Fruit fly (Drosophila melanogaster) whole organism, embryonic: ENCODE measurements around the gene Ythdf.

Source experiments
- B-H1 ChIP-seq: fragments of 200-800 bp; sonication (Bioruptor generic); IDR thresholded peaks from 3 replicates; pipeline ENCODE4 v1.3.6; 2022; ENCODE audit warnings: missing biosample characterization, missing genetic modification characterization
- BtbVII ChIP-seq: fragments of 200-800 bp; sonication (Bioruptor generic); optimal IDR thresholded peaks from 3 replicates; lab custom pipeline; 2017; ENCODE audit warnings: missing biosample characterization, mild to moderate bottlenecking, missing genetic modification characterization
- C15 ChIP-seq: fragments of 200-800 bp; sonication (Bioruptor generic); IDR thresholded peaks from 3 replicates; pipeline ENCODE4 v1.3.6; 2022; ENCODE audit warnings: missing biosample characterization, missing genetic modification characterization
- CG10267 ChIP-seq: fragments of 200-800 bp; sonication (Bioruptor generic); optimal IDR thresholded peaks from 2 replicates; lab custom pipeline; 2018; ENCODE audit warnings: missing biosample characterization, mild to moderate bottlenecking, missing genetic modification characterization, moderate library complexity
- CG10543 ChIP-seq: fragments of 200-800 bp; sonication (Bioruptor generic); optimal IDR thresholded peaks from 3 replicates; lab custom pipeline; 2017; ENCODE audit warnings: missing biosample characterization, mild to moderate bottlenecking, missing genetic modification characterization, moderate library complexity
- CG12236 ChIP-seq: fragments of 200-800 bp; sonication (Bioruptor generic); optimal IDR thresholded peaks from 2 replicates; lab custom pipeline; 2016; ENCODE audit warnings: missing biosample characterization, missing genetic modification characterization
- CG15514 ChIP-seq: fragments of 200-800 bp; sonication (Bioruptor generic); optimal IDR thresholded peaks from 3 replicates; lab custom pipeline; 2017; ENCODE audit warnings: missing biosample characterization, missing genetic modification characterization, mild to moderate bottlenecking, moderate library complexity, missing genetic modification reagents
- CG1647 ChIP-seq: fragments of 200-800 bp; sonication (Bioruptor generic); optimal IDR thresholded peaks from 3 replicates; lab custom pipeline; 2016; ENCODE audit warnings: missing biosample characterization, missing genetic modification characterization
- CG1832 ChIP-seq: fragments of 200-800 bp; sonication (Bioruptor generic); optimal IDR thresholded peaks from 2 replicates; lab custom pipeline; 2017; ENCODE audit warnings: missing biosample characterization, mild to moderate bottlenecking, missing genetic modification characterization, inconsistent platforms
- CG18599 ChIP-seq: fragments of 200-800 bp; sonication (Bioruptor generic); optimal IDR thresholded peaks from 3 replicates; lab custom pipeline; 2017; ENCODE audit warnings: missing biosample characterization, missing genetic modification characterization, mild to moderate bottlenecking, moderate library complexity, missing genetic modification reagents
- CG2116 ChIP-seq: fragments of 200-800 bp; sonication (Bioruptor generic); optimal IDR thresholded peaks from 3 replicates; lab custom pipeline; 2018; ENCODE audit warnings: missing biosample characterization, mild to moderate bottlenecking, missing genetic modification characterization
- CG2875 ChIP-seq: fragments of 200-800 bp; sonication (Bioruptor generic); optimal IDR thresholded peaks from 2 replicates; lab custom pipeline; 2017; ENCODE audit warnings: missing biosample characterization, mild to moderate bottlenecking, missing genetic modification characterization, missing genetic modification reagents
- CG3407 ChIP-seq: fragments of 200-800 bp; sonication (Bioruptor generic); optimal IDR thresholded peaks from 2 replicates; lab custom pipeline; 2018; ENCODE audit warnings: missing biosample characterization, mild to moderate bottlenecking, missing genetic modification characterization
- CG34422 ChIP-seq: fragments of 200-800 bp; sonication (Bioruptor generic); IDR thresholded peaks from 3 replicates; pipeline ENCODE4 v1.3.6; 2022; ENCODE audit warnings: missing biosample characterization, missing genetic modification characterization
- CG3847 ChIP-seq: fragments of 200-800 bp; sonication (Bioruptor generic); IDR thresholded peaks from 2 replicates; pipeline ENCODE4 v1.3.6; 2022; ENCODE audit warnings: missing biosample characterization, missing genetic modification characterization
- CG42726 ChIP-seq: fragments of 200-800 bp; sonication (Bioruptor generic); IDR thresholded peaks from 2 replicates; pipeline ENCODE4 v1.3.6; 2022; ENCODE audit warnings: missing biosample characterization, missing genetic modification characterization; ENCODE audit not compliant: partially characterized antibody
- CG4617 ChIP-seq: fragments of 200-800 bp; sonication (Bioruptor generic); optimal IDR thresholded peaks from 3 replicates; lab custom pipeline; 2016; ENCODE audit warnings: missing biosample characterization, missing genetic modification characterization, borderline replicate concordance
- CG6272 ChIP-seq: fragments of 200-800 bp; sonication (Bioruptor generic); IDR thresholded peaks from 2 replicates; pipeline ENCODE4 v1.3.6; 2022; ENCODE audit warnings: missing biosample characterization, missing genetic modification characterization
- CG8944 ChIP-seq: fragments of 200-800 bp; sonication (Bioruptor generic); optimal IDR thresholded peaks from 3 replicates; lab custom pipeline; 2016; ENCODE audit warnings: missing biosample characterization, missing genetic modification characterization
- CG9215 ChIP-seq: fragments of 200-800 bp; sonication (Bioruptor generic); IDR thresholded peaks from 2 replicates; pipeline ENCODE4 v1.3.6; 2022; ENCODE audit warnings: missing biosample characterization, missing genetic modification characterization
- CG9437 ChIP-seq: fragments of 200-800 bp; sonication (Bioruptor generic); optimal IDR thresholded peaks from 2 replicates; lab custom pipeline; 2018; ENCODE audit warnings: missing biosample characterization, mild to moderate bottlenecking, missing genetic modification characterization
- D19B ChIP-seq: fragments of 200-800 bp; sonication (Bioruptor generic); optimal IDR thresholded peaks from 2 replicates; lab custom pipeline; 2017; ENCODE audit warnings: missing biosample characterization, mild to moderate bottlenecking, missing genetic modification characterization
- Dad ChIP-seq: fragments of 200-800 bp; sonication (Bioruptor generic); optimal IDR thresholded peaks from 3 replicates; lab custom pipeline; 2016; ENCODE audit warnings: missing biosample characterization, missing genetic modification characterization
- Dll ChIP-seq: fragments of 200-800 bp; sonication (Bioruptor generic); IDR thresholded peaks from 4 replicates; pipeline ENCODE4 v1.3.6; 2022; ENCODE audit warnings: missing biosample characterization, missing genetic modification characterization; ENCODE audit not compliant: partially characterized antibody
- Dref ChIP-seq: fragments of 200-800 bp; sonication (Bioruptor generic); IDR thresholded peaks from 2 replicates; pipeline ENCODE4 v1.3.6; 2022; ENCODE audit warnings: missing biosample characterization, missing genetic modification characterization
- Gsc ChIP-seq: fragments of 200-800 bp; sonication (Bioruptor generic); IDR thresholded peaks from 2 replicates; pipeline ENCODE4 v1.3.6; 2022; ENCODE audit warnings: missing biosample characterization, missing genetic modification characterization
- HLH3B ChIP-seq: fragments of 200-800 bp; sonication (Bioruptor generic); IDR thresholded peaks from 2 replicates; pipeline ENCODE4 v1.3.6; 2022; ENCODE audit warnings: missing biosample characterization, missing genetic modification characterization
- HmgD ChIP-seq: fragments of 200-800 bp; sonication (Bioruptor generic); optimal IDR thresholded peaks from 3 replicates; lab custom pipeline; 2016; ENCODE audit warnings: missing biosample characterization, missing genetic modification characterization
- Mrtf ChIP-seq: fragments of 200-800 bp; sonication (Bioruptor generic); IDR thresholded peaks from 3 replicates; pipeline ENCODE4 v1.3.6; 2022; ENCODE audit warnings: missing biosample characterization, missing genetic modification characterization
- PHDP ChIP-seq: fragments of 200-800 bp; sonication (Bioruptor generic); optimal IDR thresholded peaks from 3 replicates; lab custom pipeline; 2018; ENCODE audit warnings: missing biosample characterization, mild to moderate bottlenecking, missing genetic modification characterization, moderate library complexity
- Rfx ChIP-seq: fragments of 200-800 bp; sonication (Bioruptor generic); IDR thresholded peaks from 2 replicates; pipeline ENCODE4 v1.3.6; 2022; ENCODE audit warnings: missing biosample characterization, missing genetic modification characterization
- Rx ChIP-seq: fragments of 200-800 bp; sonication (Bioruptor generic); IDR thresholded peaks from 2 replicates; pipeline ENCODE4 v1.3.6; 2022; ENCODE audit warnings: missing biosample characterization, missing genetic modification characterization
- Scr ChIP-seq: fragments of 200-800 bp; sonication (Bioruptor generic); IDR thresholded peaks from 2 replicates; pipeline ENCODE4 v1.3.6; 2022; ENCODE audit warnings: missing biosample characterization, missing genetic modification characterization; ENCODE audit not compliant: partially characterized antibody
- Ssrp ChIP-seq: fragments of 200-800 bp; sonication (Bioruptor generic); optimal IDR thresholded peaks from 2 replicates; lab custom pipeline; 2018; ENCODE audit warnings: missing biosample characterization, mild to moderate bottlenecking, missing genetic modification characterization, moderate library complexity
- ara ChIP-seq: fragments of 200-800 bp; sonication (Bioruptor generic); IDR thresholded peaks from 2 replicates; pipeline ENCODE4 v1.3.6; 2022; ENCODE audit warnings: missing biosample characterization, missing genetic modification characterization
- en ChIP-seq: fragments of 200-800 bp; sonication (Bioruptor generic); optimal IDR thresholded peaks from 2 replicates; lab custom pipeline; 2016; ENCODE audit warnings: missing biosample characterization, missing genetic modification characterization
- fd96Cb ChIP-seq: fragments of 200-800 bp; sonication (Bioruptor generic); optimal IDR thresholded peaks from 2 replicates; lab custom pipeline; 2018; ENCODE audit warnings: missing biosample characterization, mild to moderate bottlenecking, missing genetic modification characterization, moderate library complexity
- her ChIP-seq: fragments of 200-800 bp; sonication (Bioruptor generic); optimal IDR thresholded peaks from 2 replicates; lab custom pipeline; 2016; ENCODE audit warnings: missing biosample characterization, missing genetic modification characterization
- maf-S ChIP-seq: fragments of 200-800 bp; sonication (Bioruptor generic); optimal IDR thresholded peaks from 2 replicates; lab custom pipeline; 2016; ENCODE audit warnings: missing biosample characterization, missing genetic modification characterization
- nom ChIP-seq: fragments of 200-800 bp; sonication (Bioruptor generic); optimal IDR thresholded peaks from 2 replicates; lab custom pipeline; 2017; ENCODE audit warnings: missing biosample characterization, missing genetic modification characterization, mild to moderate bottlenecking, moderate library complexity, missing genetic modification reagents
- pzg ChIP-seq: fragments of 200-800 bp; sonication (Bioruptor generic); optimal IDR thresholded peaks from 3 replicates; lab custom pipeline; 2018; ENCODE audit warnings: missing biosample characterization, mild to moderate bottlenecking, missing genetic modification characterization, moderate library complexity
- sens-2 ChIP-seq: fragments of 200-800 bp; sonication (Bioruptor generic); IDR thresholded peaks from 2 replicates; pipeline ENCODE4 v1.3.6; 2022; ENCODE audit warnings: missing biosample characterization, missing genetic modification characterization
- sima ChIP-seq: fragments of 200-800 bp; sonication (Bioruptor generic); optimal IDR thresholded peaks from 2 replicates; lab custom pipeline; 2016; ENCODE audit warnings: missing biosample characterization, missing genetic modification characterization
- sisA ChIP-seq: fragments of 200-800 bp; sonication (Bioruptor generic); IDR thresholded peaks from 2 replicates; pipeline ENCODE4 v1.3.6; 2022; ENCODE audit warnings: missing biosample characterization, missing genetic modification characterization
- sna ChIP-seq: fragments of 200-800 bp; sonication (Bioruptor generic); IDR thresholded peaks from 2 replicates; pipeline ENCODE4 v1.3.6; 2022; ENCODE audit warnings: missing biosample characterization, missing genetic modification characterization; ENCODE audit not compliant: partially characterized antibody
- sr ChIP-seq: fragments of 200-800 bp; sonication (Bioruptor generic); IDR thresholded peaks from 3 replicates; pipeline ENCODE4 v1.3.6; 2022; ENCODE audit warnings: missing biosample characterization, missing genetic modification characterization
- trem ChIP-seq: fragments of 200-800 bp; optimal IDR thresholded peaks from 3 replicates; lab custom pipeline; 2019; ENCODE audit warnings: missing biosample characterization, mild to moderate bottlenecking, missing genetic modification characterization, moderate library complexity
- vnd ChIP-seq: fragments of 200-800 bp; sonication (Bioruptor generic); IDR thresholded peaks from 3 replicates; pipeline ENCODE4 v1.3.6; 2022; ENCODE audit warnings: missing biosample characterization, missing genetic modification characterization; ENCODE audit not compliant: partially characterized antibody
- z ChIP-seq: fragments of 200-800 bp; sonication (Bioruptor generic); IDR thresholded peaks from 3 replicates; pipeline ENCODE4 v1.3.6; 2022; ENCODE audit warnings: missing biosample characterization, missing genetic modification characterization

Gene Ythdf

dm6 chr3R:25064907-25065841 lies 26.1 kb upstream of the Ythdf start, which contains the start of the genes veli and PQBP1 (continued):
- no peak for TF ChIP-seq C15 (GFP tag; lab: Robert Waterston, UW)
- TF ChIP-seq Dad (GFP tag; lab: Kevin White, UChicago): no peak
- peak; percentile 42 for TF ChIP-seq CG10267 (tag; lab: Kevin White, UChicago)
- TF ChIP-seq Rfx (GFP tag; lab: Robert Waterston, UW): no peak
- TF ChIP-seq CG15514 (GFP tag; lab: Kevin White, UChicago): no peak
- TF ChIP-seq CG34422 (GFP tag; lab: Robert Waterston, UW): peak; percentile 6; the same call in 1 of the 3 replicates
- TF ChIP-seq Gsc (GFP tag; lab: Robert Waterston, UW): no peak
- no peak for TF ChIP-seq sisA (GFP tag; lab: Robert Waterston, UW)
- TF ChIP-seq CG1832 (GFP tag; lab: Kevin White, UChicago): no peak
- TF ChIP-seq CG3407: no peak
- no peak for TF ChIP-seq CG3847 (GFP tag; lab: Robert Waterston, UW)
- TF ChIP-seq CG2116 (GFP tag; lab: Kevin White, UChicago): peak; percentile 50
- peak; percentile 20 for TF ChIP-seq pzg (GFP tag; lab: Kevin White, UChicago)
- TF ChIP-seq sima (GFP tag; lab: Kevin White, UChicago): no peak
- TF ChIP-seq CG9437 (GFP tag; lab: Kevin White, UChicago): no peak
- no peak for TF ChIP-seq CG12236 (GFP tag; lab: Kevin White, UChicago)
- peak; percentile 33; the same call in 2 of the 4 replicates for TF ChIP-seq Dll (GFP tag; lab: Robert Waterston, UW)
- no peak for TF ChIP-seq CG9215 (GFP tag; lab: Robert Waterston, UW)
- TF ChIP-seq CG2875: no peak
- peak; percentile 50 for TF ChIP-seq CG4617 (GFP tag; lab: Kevin White, UChicago)
- no peak for TF ChIP-seq Scr
- TF ChIP-seq sna: no peak
- no peak for TF ChIP-seq z (GFP tag; lab: Robert Waterston, UW)
- no peak for TF ChIP-seq B-H1 (GFP tag; lab: Robert Waterston, UW)
- TF ChIP-seq Mrtf (GFP tag; lab: Robert Waterston, UW): no peak
- TF ChIP-seq trem (tag; lab: Kevin White, UChicago): peak; percentile 85
- TF ChIP-seq HmgD (GFP tag; lab: Kevin White, UChicago): no peak
- no peak for TF ChIP-seq CG1647
- TF ChIP-seq Dref (GFP tag; lab: Robert Waterston, UW): no peak
- no peak for TF ChIP-seq ara
- no peak for TF ChIP-seq Rx (GFP tag; lab: Robert Waterston, UW)
- peak; percentile 37 for TF ChIP-seq PHDP (tag; lab: Kevin White, UChicago)
- no peak for TF ChIP-seq nom (GFP tag; lab: Kevin White, UChicago)
- no peak for TF ChIP-seq en (GFP tag; lab: Kevin White, UChicago)
- TF ChIP-seq vnd: no peak
- TF ChIP-seq sens-2 (GFP tag; lab: Robert Waterston, UW): no peak
- TF ChIP-seq maf-S (GFP tag; lab: Kevin White, UChicago): no peak
- no peak for TF ChIP-seq sr (GFP tag; lab: Robert Waterston, UW)
- no peak for TF ChIP-seq fd96Cb (tag; lab: Kevin White, UChicago)
- no peak for TF ChIP-seq D19B (GFP tag; lab: Kevin White, UChicago)
- TF ChIP-seq CG8944 (GFP tag; lab: Kevin White, UChicago): no peak
- TF ChIP-seq Ssrp (tag; lab: Kevin White, UChicago): no peak
- TF ChIP-seq CG6272 (GFP tag; lab: Robert Waterston, UW): no peak
- no peak for TF ChIP-seq BtbVII (GFP tag; lab: Kevin White, UChicago)
- no peak for TF ChIP-seq CG42726 (GFP tag; lab: Robert Waterston, UW)
- no peak for TF ChIP-seq CG18599
- TF ChIP-seq her (GFP tag; lab: Kevin White, UChicago): no peak
- TF ChIP-seq HLH3B (GFP tag; lab: Robert Waterston, UW): no peak
- no peak for TF ChIP-seq CG10543 (GFP tag; lab: Kevin White, UChicago)
